Fruit fly (Drosophila melanogaster) whole organism, adult: ENCODE results near the gene nmdyn-D7.
"Not testable (repeated sequence)": the region's sequence is repeated elsewhere in the genome, so short reads cannot be mapped to it uniquely, and the experiment has no call there.

Experiments
- CG11617 ChIP-seq: fragments of 200-800 bp; sonication (Bioruptor generic); optimal IDR thresholded peaks from 2 replicates; lab custom pipeline; 2017; ENCODE audit warnings: mild to moderate bottlenecking, missing biosample characterization, missing genetic modification reagents, missing genetic modification characterization
- CG12768 ChIP-seq: fragments of 200-800 bp; sonication (Bioruptor generic); optimal IDR thresholded peaks from 2 replicates; lab custom pipeline; 2017; ENCODE audit warnings: missing biosample characterization, missing genetic modification characterization, mild to moderate bottlenecking, moderate library complexity, missing genetic modification reagents
- CG14711 ChIP-seq: fragments of 200-800 bp; sonication (Bioruptor generic); optimal IDR thresholded peaks from 2 replicates; lab custom pipeline; 2018; ENCODE audit warnings: missing biosample characterization, mild to moderate bottlenecking, missing genetic modification characterization, moderate library complexity
- CG1620 ChIP-seq: fragments of 200-800 bp; sonication (Bioruptor generic); optimal IDR thresholded peaks from 2 replicates; lab custom pipeline; 2016; ENCODE audit warnings: missing biosample characterization, missing genetic modification characterization
- CG33017 ChIP-seq: fragments of 200-800 bp; sonication (Bioruptor generic); optimal IDR thresholded peaks from 2 replicates; lab custom pipeline; 2018; ENCODE audit warnings: missing biosample characterization, mild to moderate bottlenecking, missing genetic modification characterization, moderate library complexity
- CG5204 ChIP-seq: fragments of 200-800 bp; sonication (Bioruptor generic); optimal IDR thresholded peaks from 2 replicates; lab custom pipeline; 2016; ENCODE audit warnings: missing biosample characterization, missing genetic modification characterization
- CG7045 ChIP-seq: fragments of 200-800 bp; sonication (Bioruptor generic); optimal IDR thresholded peaks from 2 replicates; lab custom pipeline; 2017; ENCODE audit warnings: missing biosample characterization, mild to moderate bottlenecking, missing genetic modification characterization
- CG7101 ChIP-seq: fragments of 200-800 bp; sonication (Bioruptor generic); optimal IDR thresholded peaks from 2 replicates; lab custom pipeline; 2018; ENCODE audit warnings: missing biosample characterization, mild to moderate bottlenecking, missing genetic modification characterization, moderate library complexity
- Clk ChIP-seq: fragments of 200-800 bp; sonication (Bioruptor generic); optimal IDR thresholded peaks from 2 replicates; lab custom pipeline; 2017; ENCODE audit warnings: missing biosample characterization, missing genetic modification characterization
- Crg-1 ChIP-seq: fragments of 200-800 bp; sonication (Bioruptor generic); optimal IDR thresholded peaks from 2 replicates; lab custom pipeline; 2016; ENCODE audit warnings: missing biosample characterization, missing genetic modification characterization
- Hr96 ChIP-seq: fragments of 200-800 bp; sonication (Bioruptor generic); optimal IDR thresholded peaks from 2 replicates; lab custom pipeline; 2016; ENCODE audit warnings: missing biosample characterization, missing genetic modification characterization
- Mnt ChIP-seq: fragments of 200-800 bp; sonication (Bioruptor generic); optimal IDR thresholded peaks from 2 replicates; lab custom pipeline; 2016; ENCODE audit warnings: missing biosample characterization, mild to moderate bottlenecking, missing genetic modification characterization
- bab1 ChIP-seq: fragments of 200-800 bp; sonication (Bioruptor generic); optimal IDR thresholded peaks from 3 replicates; lab custom pipeline; 2019; ENCODE audit warnings: missing biosample characterization, mild to moderate bottlenecking, missing genetic modification characterization, moderate library complexity
- cic ChIP-seq: fragments of 200-800 bp; sonication (Bioruptor generic); optimal IDR thresholded peaks from 2 replicates; lab custom pipeline; 2017; ENCODE audit warnings: missing biosample characterization, mild to moderate bottlenecking, missing genetic modification characterization, moderate library complexity
- cnc ChIP-seq, 2 experiments: fragments of >200 bp; optimal IDR thresholded peaks; 2 replicates each; lab custom pipeline; 2017
- kay ChIP-seq: fragments of 200-800 bp; sonication (Bioruptor generic); peaks from one replicate; lab custom pipeline; 2016; ENCODE audit warnings: missing biosample characterization, missing genetic modification characterization, borderline replicate concordance
- ovo ChIP-seq: fragments of 200-800 bp; sonication (Bioruptor generic); optimal IDR thresholded peaks from 2 replicates; lab custom pipeline; 2016; ENCODE audit warnings: missing biosample characterization, missing genetic modification characterization
- pad ChIP-seq: fragments of 200-800 bp; sonication (Bioruptor generic); optimal IDR thresholded peaks from 3 replicates; lab custom pipeline; 2017; ENCODE audit warnings: missing biosample characterization, missing genetic modification characterization, mild to moderate bottlenecking, moderate library complexity, missing genetic modification reagents
- tj ChIP-seq: fragments of 200-800 bp; sonication (Bioruptor generic); optimal IDR thresholded peaks from 3 replicates; lab custom pipeline; 2017; ENCODE audit warnings: missing biosample characterization, mild to moderate bottlenecking, missing genetic modification characterization, moderate library complexity
- toe ChIP-seq: fragments of 200-800 bp; sonication (Bioruptor generic); optimal IDR thresholded peaks from 2 replicates; lab custom pipeline; 2016; ENCODE audit warnings: missing biosample characterization, missing genetic modification characterization

Gene nmdyn-D7

dm6 chr3R:9692675-9693129, 13.0 kb downstream of the nmdyn-D7 start, which contains the start of the genes Unc-115b, p24-2 and CG32939:
TSS of gene Unc-115b (minus strand) at chr3R:9692775.
TSS of gene p24-2 (minus strand) at chr3R:9692794.
TSS of gene CG32939 (plus strand) at chr3R:9693079.
- not testable (repeated sequence) for TF ChIP-seq CG1620; CG14711 (tag; lab: Kevin White, UChicago); Clk

dm6 chr3R:9694999-9695398, 15.3 kb downstream of the nmdyn-D7 start:
- no peak for TF ChIP-seq Clk
- no peak for TF ChIP-seq cic (GFP tag; lab: Kevin White, UChicago)
- TF ChIP-seq kay (GFP tag; lab: Kevin White, UChicago): no peak
- no peak for TF ChIP-seq CG11617 (GFP tag; lab: Kevin White, UChicago)
- no peak for TF ChIP-seq toe (GFP tag; lab: Kevin White, UChicago)
- TF ChIP-seq ovo (GFP tag; lab: Kevin White, UChicago): no peak
- TF ChIP-seq CG33017: no peak
- no peak for TF ChIP-seq CG7045 (GFP tag; lab: Kevin White, UChicago)
- TF ChIP-seq Crg-1 (GFP tag; lab: Kevin White, UChicago): no peak
- no peak for TF ChIP-seq Mnt (GFP tag; lab: Kevin White, UChicago)
- no peak for TF ChIP-seq Hr96 (GFP tag; lab: Kevin White, UChicago)
- TF ChIP-seq CG1620: no peak
- no peak for TF ChIP-seq bab1
- no peak for TF ChIP-seq tj (GFP tag; lab: Kevin White, UChicago)
- no peak for TF ChIP-seq CG12768 (GFP tag; lab: Kevin White, UChicago)
- no peak for TF ChIP-seq CG14711 (tag; lab: Kevin White, UChicago)
- no peak for TF ChIP-seq CG5204 (GFP tag; lab: Kevin White, UChicago)
- TF ChIP-seq cnc (optimal IDR thresholded peaks at IDR 0.05; lab: Kevin White, UChicago): no peak
- TF ChIP-seq pad (GFP tag; lab: Kevin White, UChicago): no peak

- no peak for TF ChIP-seq CG7101 (tag; lab: Kevin White, UChicago)
- no peak for TF ChIP-seq Crg-1 (GFP tag; lab: Kevin White, UChicago)
- TF ChIP-seq Clk: no peak
- no peak for TF ChIP-seq Hr96 (GFP tag; lab: Kevin White, UChicago)
- TF ChIP-seq toe (GFP tag; lab: Kevin White, UChicago): no peak
- no peak for TF ChIP-seq tj (GFP tag; lab: Kevin White, UChicago)
- no peak for TF ChIP-seq CG12768 (GFP tag; lab: Kevin White, UChicago)
- TF ChIP-seq pad (GFP tag; lab: Kevin White, UChicago): no peak
- TF ChIP-seq bab1: no peak
- TF ChIP-seq Mnt (GFP tag; lab: Kevin White, UChicago): no peak
- no peak for TF ChIP-seq CG7045 (GFP tag; lab: Kevin White, UChicago)
- TF ChIP-seq CG1620: no peak
- TF ChIP-seq CG33017: no peak
- no peak for TF ChIP-seq cnc (optimal IDR thresholded peaks at IDR 0.05; lab: Kevin White, UChicago)
These were observed 20.8 kb downstream of the nmdyn-D7 start for dm6 chr3R:9700513-9700912.

- TF ChIP-seq CG12768 (GFP tag; lab: Kevin White, UChicago) (peak; percentile 45), cic (GFP tag; lab: Kevin White, UChicago) (peak; percentile 33), pad (GFP tag; lab: Kevin White, UChicago) (no peak), CG14711 (tag; lab: Kevin White, UChicago) (no peak), CG1620 (peak; percentile 10)
These were observed 21.5 kb downstream of the nmdyn-D7 start for dm6 chr3R:9701148-9701703.

- TF ChIP-seq Clk (no peak), CG1620 (no peak), cic (GFP tag; lab: Kevin White, UChicago) (no peak), CG7101 (tag; lab: Kevin White, UChicago) (no peak), kay (GFP tag; lab: Kevin White, UChicago) (no peak), CG12768 (GFP tag; lab: Kevin White, UChicago) (no peak), CG5204 (GFP tag; lab: Kevin White, UChicago) (no peak), CG7045 (GFP tag; lab: Kevin White, UChicago) (no peak), CG11617 (GFP tag; lab: Kevin White, UChicago) (no peak), tj (GFP tag; lab: Kevin White, UChicago) (no peak), bab1 (no peak), Crg-1 (GFP tag; lab: Kevin White, UChicago) (no peak), ovo (GFP tag; lab: Kevin White, UChicago) (no peak), Mnt (GFP tag; lab: Kevin White, UChicago) (no peak), cnc (optimal IDR thresholded peaks at IDR 0.05; lab: Kevin White, UChicago) (no peak), CG14711 (tag; lab: Kevin White, UChicago) (no peak), Hr96 (GFP tag; lab: Kevin White, UChicago) (no peak), CG33017 (no peak), toe (GFP tag; lab: Kevin White, UChicago) (no peak)
These were observed 22.2 kb downstream of the nmdyn-D7 start for dm6 chr3R:9701897-9702296.

- TF ChIP-seq tj (GFP tag; lab: Kevin White, UChicago) (no peak), CG14711 (tag; lab: Kevin White, UChicago) (peak; percentile 53), Hr96 (GFP tag; lab: Kevin White, UChicago) (no peak), CG12768 (GFP tag; lab: Kevin White, UChicago) (no peak), CG7101 (tag; lab: Kevin White, UChicago) (peak; percentile 52), CG1620 (no peak), Mnt (GFP tag; lab: Kevin White, UChicago) (peak; percentile 1), CG7045 (GFP tag; lab: Kevin White, UChicago) (no peak), kay (GFP tag; lab: Kevin White, UChicago) (peak; percentile 79), bab1 (peak; percentile 76), cic (GFP tag; lab: Kevin White, UChicago) (no peak), Clk (no peak), CG5204 (GFP tag; lab: Kevin White, UChicago) (no peak)
These were observed 22.8 kb downstream of the nmdyn-D7 start for dm6 chr3R:9702567-9702966.
